Worm (Caenorhabditis elegans): Measurements from ENCODE around the gene scyl-1.

ce11 chrV:13053635-13054034 is 12.1 kb upstream of the scyl-1 start, which contains the start of gene srr-1:
- no peak for TF ChIP-seq ceh-82 (tag; optimal IDR thresholded peaks at IDR 0.05)
- no peak for TF ChIP-seq nhr-237 (tag; optimal IDR thresholded peaks at IDR 0.05)
- no peak for TF ChIP-seq fos-1 (tag; optimal IDR thresholded peaks at IDR 0.05)
- TF ChIP-seq jun-1 (tag; optimal IDR thresholded peaks at IDR 0.05), result no peak
- no peak for TF ChIP-seq lin-35 (GFP tag; optimal IDR thresholded peaks at IDR 0.05)
- no peak for TF ChIP-seq tbx-2 (tag; optimal IDR thresholded peaks at IDR 0.05)
- TF ChIP-seq fkh-8 (tag; optimal IDR thresholded peaks at IDR 0.05), result no peak
- TF ChIP-seq rnt-1 (tag; optimal IDR thresholded peaks at IDR 0.05), result no peak
- TF ChIP-seq swsn-7 (tag; optimal IDR thresholded peaks at IDR 0.05), result no peak
- no peak for TF ChIP-seq C16A3.4 (tag; optimal IDR thresholded peaks at IDR 0.05)
- TF ChIP-seq alr-1 (tag; optimal IDR thresholded peaks at IDR 0.05; ENCODE audit: borderline replicate concordance), result no peak
- no peak for TF ChIP-seq blmp-1 (tag; optimal IDR thresholded peaks at IDR 0.05)
- TF ChIP-seq vab-15 (tag; optimal IDR thresholded peaks at IDR 0.05), result no peak
- TF ChIP-seq nhr-11 (tag; optimal IDR thresholded peaks at IDR 0.05), result no peak

Measured in whole organism, L1 larva.